Fruit fly (Drosophila melanogaster): ENCODE data around the gene inaF-C.
"Not testable (repeated sequence)": the region's sequence is repeated elsewhere in the genome, so short reads cannot be mapped to it uniquely, and the experiment has no call there.

The inaF-C gene

DNA sequence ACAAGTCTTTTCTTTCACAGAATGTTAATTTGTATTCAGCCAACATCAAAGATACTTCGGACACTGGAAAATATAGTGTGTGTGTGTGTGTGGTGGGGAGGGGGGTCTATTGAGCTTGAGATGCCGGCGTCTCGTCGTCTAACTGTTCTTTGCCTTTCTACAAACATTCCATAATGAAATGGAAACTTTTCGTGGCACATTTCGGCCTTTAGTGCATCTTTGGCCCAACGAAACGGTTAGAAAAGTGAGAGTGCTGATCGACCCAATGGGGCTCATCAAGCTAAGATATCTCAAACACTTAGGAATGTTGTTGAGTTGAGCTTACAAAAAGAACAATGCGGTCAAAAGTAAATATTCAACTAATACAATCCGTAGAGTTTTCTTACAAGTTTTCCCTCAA lies 25.3 kb upstream of the inaF-C start:
- no peak for TF ChIP-seq OdsH (GFP tag; optimal IDR thresholded peaks at IDR 0.05)
- no peak for TF ChIP-seq Eip75B (GFP tag; optimal IDR thresholded peaks at IDR 0.05)
- TF ChIP-seq CG3032 (tag; optimal IDR thresholded peaks at IDR 0.05), result no peak
- no peak for TF ChIP-seq CG7368 (GFP tag; optimal IDR thresholded peaks at IDR 0.05)
- no peak for TF ChIP-seq CG31627 (GFP tag; optimal IDR thresholded peaks at IDR 0.05)
- TF ChIP-seq CG15336 (GFP tag; IDR thresholded peaks at IDR 0.05), result no peak
- TF ChIP-seq Sox102F (GFP tag; optimal IDR thresholded peaks at IDR 0.05), result no peak
- no peak for TF ChIP-seq spab (GFP tag; optimal IDR thresholded peaks at IDR 0.05)
- no peak for TF ChIP-seq salr (GFP tag; optimal IDR thresholded peaks at IDR 0.05)
- TF ChIP-seq CG6808 (GFP tag; optimal IDR thresholded peaks at IDR 0.05), result no peak
- TF ChIP-seq CG11762 (GFP tag; optimal IDR thresholded peaks at IDR 0.05; ENCODE audit: insufficient read depth), result no peak
- no peak for TF ChIP-seq Sox14 (GFP tag; optimal IDR thresholded peaks at IDR 0.05)
- no peak for TF ChIP-seq cyc (GFP tag; optimal IDR thresholded peaks at IDR 0.05)
- no peak for TF ChIP-seq topi (GFP tag; optimal IDR thresholded peaks at IDR 0.05)

DNA sequence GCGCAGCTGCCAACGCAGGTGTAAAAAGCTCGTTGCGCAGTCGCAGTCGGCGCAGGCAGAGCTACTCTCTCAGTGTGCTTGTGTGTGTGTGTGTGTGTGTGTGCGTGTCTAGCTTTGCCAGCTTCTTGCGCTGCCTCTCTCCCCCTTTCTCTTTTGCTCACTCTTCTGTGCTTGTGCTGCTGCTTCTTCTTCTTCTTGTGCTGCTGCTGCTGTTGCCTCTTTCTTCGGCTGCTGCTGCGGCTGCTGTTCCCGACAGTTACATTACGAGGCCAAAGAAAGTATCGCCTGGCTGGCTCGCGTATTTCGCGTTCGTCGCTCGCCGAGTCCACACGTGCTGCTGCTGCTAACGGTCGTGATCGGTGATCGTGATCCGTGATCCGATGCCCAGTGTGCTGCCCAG lies 22.4 kb upstream of the inaF-C start, which contains the start of gene m:
m (plus strand) TSS at position 301 of the 400 bp plus-strand sequence.
- TF ChIP-seq dsx (GFP tag; optimal IDR thresholded peaks at IDR 0.05; ENCODE audit: poor library complexity, severe bottlenecking); CG16779 (tag; optimal IDR thresholded peaks at IDR 0.05); fkh (GFP tag; optimal IDR thresholded peaks at IDR 0.05): not testable (repeated sequence)

DNA sequence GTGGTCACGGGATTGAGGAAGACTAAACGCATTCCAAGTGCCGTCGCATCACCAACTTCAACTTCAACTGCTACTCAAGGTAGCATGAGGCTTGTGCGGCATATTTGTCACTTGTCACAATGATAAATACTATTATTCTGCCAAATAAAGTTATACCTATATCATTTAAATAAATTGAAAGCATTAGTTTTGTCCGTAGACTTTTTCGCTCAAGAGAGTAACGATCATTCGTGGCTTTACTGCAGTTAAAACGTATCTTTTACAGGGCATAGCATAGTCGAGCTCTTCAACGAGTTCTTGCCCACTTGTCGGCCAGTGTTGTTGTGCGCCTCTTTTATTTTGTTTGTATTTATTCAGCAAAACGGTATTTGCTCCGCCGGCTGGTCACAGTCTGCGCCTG lies 4.9 kb upstream of the inaF-C start:
- TF ChIP-seq dsx (GFP tag; optimal IDR thresholded peaks at IDR 0.05; ENCODE audit: poor library complexity, severe bottlenecking), result no peak
- peak; percentile 2 for TF ChIP-seq net (GFP tag; optimal IDR thresholded peaks at IDR 0.05)
- peak; percentile 9 for TF ChIP-seq CG10631 (GFP tag; optimal IDR thresholded peaks at IDR 0.05)
- peak; percentile 25 for TF ChIP-seq Hr4 (GFP tag; optimal IDR thresholded peaks at IDR 0.05)
- no peak for TF ChIP-seq Blimp-1 (GFP tag; optimal IDR thresholded peaks at IDR 0.05)
- no peak for TF ChIP-seq CG3032 (tag; optimal IDR thresholded peaks at IDR 0.05)
- peak; percentile 11 for TF ChIP-seq esn (GFP tag; optimal IDR thresholded peaks at IDR 0.05)
- TF ChIP-seq cyc (GFP tag; optimal IDR thresholded peaks at IDR 0.05), result no peak
- TF ChIP-seq vri (GFP tag; optimal IDR thresholded peaks at IDR 0.05), result no peak
- TF ChIP-seq Hr38 (GFP tag; optimal IDR thresholded peaks at IDR 0.05), result no peak
- peak; percentile 38 for TF ChIP-seq Lpt (GFP tag; optimal IDR thresholded peaks at IDR 0.05)
- TF ChIP-seq dac (GFP tag; optimal IDR thresholded peaks at IDR 0.05), result peak; percentile 45
- no peak for TF ChIP-seq CG11902 (GFP tag; optimal IDR thresholded peaks at IDR 0.05)
- no peak for TF ChIP-seq Eip75B (GFP tag; optimal IDR thresholded peaks at IDR 0.05)
- TF ChIP-seq CG6808 (GFP tag; optimal IDR thresholded peaks at IDR 0.05), result no peak
- no peak for TF ChIP-seq ss (GFP tag; optimal IDR thresholded peaks at IDR 0.05)
- peak; percentile 19 for TF ChIP-seq achi (GFP tag; optimal IDR thresholded peaks at IDR 0.05)
- no peak for TF ChIP-seq CG6792 (GFP tag; optimal IDR thresholded peaks at IDR 0.05)
- peak; percentile 14 for TF ChIP-seq CG31627 (GFP tag; optimal IDR thresholded peaks at IDR 0.05)
- no peak for TF ChIP-seq svp (GFP tag)
- TF ChIP-seq CG9139 (GFP tag; optimal IDR thresholded peaks at IDR 0.05), result no peak
- TF ChIP-seq CG8119 (GFP tag; IDR thresholded peaks at IDR 0.05), result peak; percentile 57; the same call in 2 of the 3 replicates
- peak; percentile 77 for TF ChIP-seq CG15336 (GFP tag; IDR thresholded peaks at IDR 0.05)
- TF ChIP-seq CG8319 (GFP tag; optimal IDR thresholded peaks at IDR 0.05), result no peak
- peak; percentile 53 for TF ChIP-seq OdsH (GFP tag; optimal IDR thresholded peaks at IDR 0.05)
- TF ChIP-seq CG6854 (GFP tag; optimal IDR thresholded peaks at IDR 0.05), result no peak
- peak; percentile 7 for TF ChIP-seq Sox14 (GFP tag; optimal IDR thresholded peaks at IDR 0.05)
- TF ChIP-seq CG6163 (GFP tag; IDR thresholded peaks at IDR 0.05), result peak; percentile 45; the same call in 2 of the 3 replicates
- peak in 1 of 2 experiments; percentile 3 for TF ChIP-seq salr (GFP tag; optimal IDR thresholded peaks at IDR 0.05)
- TF ChIP-seq CG11294 (GFP tag; IDR thresholded peaks at IDR 0.05), result no peak
- TF ChIP-seq fkh (GFP tag; optimal IDR thresholded peaks at IDR 0.05), result peak; percentile 32
- no peak for TF ChIP-seq CG16779 (tag; optimal IDR thresholded peaks at IDR 0.05)
- no peak for TF ChIP-seq Eip93F (GFP tag; optimal IDR thresholded peaks at IDR 0.05)
- peak; percentile 66 for TF ChIP-seq Eip78C (GFP tag)
- TF ChIP-seq topi (GFP tag; optimal IDR thresholded peaks at IDR 0.05), result no peak
- peak; percentile 25 for TF ChIP-seq Hr39 (GFP tag; optimal IDR thresholded peaks at IDR 0.05)
- no peak for TF ChIP-seq CG1621 (tag; optimal IDR thresholded peaks at IDR 0.05)
- TF ChIP-seq Ets21C (GFP tag; optimal IDR thresholded peaks at IDR 0.05), result no peak
- no peak for TF ChIP-seq Sox15 (GFP tag; optimal IDR thresholded peaks at IDR 0.05)
- TF ChIP-seq Smox (GFP tag; optimal IDR thresholded peaks at IDR 0.05), result no peak
- no peak for TF ChIP-seq CG34406 (GFP tag; optimal IDR thresholded peaks at IDR 0.05)
- TF ChIP-seq Met (GFP tag; optimal IDR thresholded peaks at IDR 0.05), result peak; percentile 5

Measured in whole organism, prepupa.